Worm (Caenorhabditis elegans): Measurements from ENCODE around the gene K09C4.4.

K09C4.4 gene

ce11 chrX:3310702-3311101, 21.4 kb downstream of the K09C4.4 start:
- TF ChIP-seq nhr-43 (tag; optimal IDR thresholded peaks at IDR 0.05; ENCODE audit: poor library complexity, severe bottlenecking), result no peak
- TF ChIP-seq aly-2 (tag; optimal IDR thresholded peaks at IDR 0.05), result no peak
- TF ChIP-seq hmg-11 (tag; optimal IDR thresholded peaks at IDR 0.05), result no peak
- TF ChIP-seq fos-1 (tag; optimal IDR thresholded peaks at IDR 0.05), result no peak
- TF ChIP-seq lsy-12 (tag; optimal IDR thresholded peaks at IDR 0.05), result no peak
- no peak for TF ChIP-seq elt-1 (tag; optimal IDR thresholded peaks at IDR 0.05)
- no peak for TF ChIP-seq eor-1 (tag; optimal IDR thresholded peaks at IDR 0.05)
- TF ChIP-seq lin-15B (tag; optimal IDR thresholded peaks at IDR 0.05), result no peak
- no peak for TF ChIP-seq nhr-76 (tag; optimal IDR thresholded peaks at IDR 0.05)
- TF ChIP-seq ceh-82 (tag; optimal IDR thresholded peaks at IDR 0.05), result no peak
- no peak for TF ChIP-seq ZK546.5 (tag; optimal IDR thresholded peaks at IDR 0.05)
- TF ChIP-seq R02D3.7 (tag; optimal IDR thresholded peaks at IDR 0.05), result no peak

DNA sequence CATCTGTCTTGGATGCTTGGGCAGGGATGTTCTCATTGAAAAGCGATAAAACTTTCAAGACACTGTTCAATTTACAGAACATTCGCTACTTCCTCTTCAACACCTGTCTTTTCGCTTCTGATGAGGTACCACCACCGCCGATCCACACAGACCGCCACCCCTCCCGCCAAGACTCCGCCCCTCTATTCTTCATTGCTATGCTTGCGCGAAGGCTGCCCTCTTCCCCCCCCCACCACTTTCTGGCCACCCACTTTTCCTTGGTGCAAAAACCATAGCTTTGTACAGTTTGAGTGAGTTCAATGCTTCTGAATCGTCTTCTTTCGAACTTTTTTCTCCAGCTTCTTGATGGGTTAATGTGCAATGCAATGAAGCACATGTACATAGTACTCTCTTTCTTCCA, 24.7 kb downstream of the K09C4.4 start:
- TF ChIP-seq nhr-28 (tag; optimal IDR thresholded peaks at IDR 0.05) (no peak), pqm-1 (tag; optimal IDR thresholded peaks at IDR 0.05) (no peak), egl-27 (tag; optimal IDR thresholded peaks at IDR 0.05) (no peak), skn-1 (tag; optimal IDR thresholded peaks at IDR 0.05) (no peak), nhr-43 (tag; optimal IDR thresholded peaks at IDR 0.05; ENCODE audit: poor library complexity, severe bottlenecking) (no peak), nhr-67 (tag; optimal IDR thresholded peaks at IDR 0.05) (no peak)

DNA sequence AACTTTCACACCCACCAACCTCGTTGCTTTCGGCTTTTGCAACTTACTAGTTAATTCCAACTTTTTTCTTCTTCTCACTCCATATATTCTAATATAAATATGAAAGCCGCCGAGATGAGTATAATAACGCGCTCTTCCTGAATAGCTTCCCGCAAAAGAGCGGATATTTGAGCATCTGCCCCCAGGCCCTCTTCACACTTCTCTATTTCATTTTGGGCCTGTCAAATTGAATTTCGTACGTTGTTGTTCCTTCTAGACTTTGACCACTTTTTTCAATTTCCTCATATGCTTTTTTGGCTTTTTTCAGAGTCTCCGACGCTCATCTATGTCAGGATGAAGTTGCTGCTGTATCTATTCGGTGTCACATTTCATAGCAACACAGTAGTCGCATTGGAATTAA, 25.7 kb downstream of the K09C4.4 start, which contains the start of gene ddr-2:
Gene ddr-2 (plus strand): TSS at position 301 of the 400 bp plus-strand sequence.
- TF ChIP-seq daf-12 (tag; optimal IDR thresholded peaks at IDR 0.05) (no peak), aly-2 (tag; optimal IDR thresholded peaks at IDR 0.05) (no peak), egl-27 (tag; optimal IDR thresholded peaks at IDR 0.05) (no peak), elt-1 (tag; optimal IDR thresholded peaks at IDR 0.05) (no peak), ceh-28 (tag; optimal IDR thresholded peaks at IDR 0.05) (no peak), nhr-25 (tag; optimal IDR thresholded peaks at IDR 0.05) (no peak), mdl-1 (tag; optimal IDR thresholded peaks at IDR 0.05) (no peak), mml-1 (tag; optimal IDR thresholded peaks at IDR 0.05) (no peak), nhr-12 (tag; optimal IDR thresholded peaks at IDR 0.05) (no peak)

DNA sequence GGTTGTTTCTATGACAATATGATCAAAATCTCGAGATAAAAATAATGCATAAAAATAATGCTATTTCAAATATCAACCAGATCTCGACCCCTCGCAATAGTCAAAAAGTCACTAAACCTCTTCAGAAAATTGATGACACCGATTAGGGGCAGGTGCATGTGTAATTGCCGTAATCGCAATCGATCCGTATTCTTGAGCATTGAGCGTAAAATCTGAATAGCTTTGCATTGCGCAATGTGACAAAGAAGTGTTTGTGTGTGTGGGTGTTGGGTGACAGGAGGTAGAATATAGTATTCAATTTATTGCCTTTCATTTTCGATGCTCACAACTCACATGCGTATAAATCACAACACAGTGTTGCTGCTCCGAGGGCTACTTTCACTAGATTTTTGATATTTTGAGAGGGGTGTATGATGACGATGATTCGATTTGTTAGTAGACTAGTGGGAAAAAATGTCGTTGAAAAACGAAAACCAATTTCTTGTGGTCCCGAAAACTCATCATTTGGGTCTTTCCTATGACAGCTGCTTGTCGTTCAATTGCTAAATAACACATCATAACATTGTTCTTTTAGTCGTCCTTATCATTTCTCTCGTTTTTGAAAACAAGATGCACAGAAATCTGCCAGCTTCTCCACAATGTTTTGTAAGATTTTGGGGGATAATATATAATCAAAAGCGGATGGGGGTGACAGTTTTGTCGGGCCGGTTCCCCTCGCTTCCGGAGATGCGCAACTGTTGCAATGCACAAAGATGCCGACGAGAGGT, 26.8 kb downstream of the K09C4.4 start:
- TF ChIP-seq egl-5 (tag; optimal IDR thresholded peaks at IDR 0.05), result peak; percentile 53
- no peak for TF ChIP-seq pha-4 (tag; optimal IDR thresholded peaks at IDR 0.05)
- TF ChIP-seq ama-1 (optimal IDR thresholded peaks at IDR 0.05), result no peak

DNA sequence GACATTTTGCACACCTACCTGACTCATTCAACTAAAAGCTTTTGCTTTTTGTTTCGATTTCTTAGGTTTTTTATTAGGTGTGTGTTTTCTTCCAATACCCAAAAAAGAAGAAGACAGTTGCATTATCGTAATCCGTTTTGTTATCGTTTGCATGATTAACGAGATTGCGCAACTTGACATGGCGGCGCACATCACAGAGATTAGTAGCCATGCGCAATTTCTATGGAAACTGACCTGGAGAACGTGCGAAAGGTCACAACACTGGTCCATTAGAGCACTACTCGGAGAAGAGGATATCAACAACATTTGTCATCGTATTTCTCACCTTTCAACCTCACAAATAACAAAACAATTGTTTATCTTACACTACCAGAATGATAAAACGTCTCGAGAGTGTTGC, 27.5 kb downstream of the K09C4.4 start:
- TF ChIP-seq fos-1 (tag; optimal IDR thresholded peaks at IDR 0.05), result no peak

- TF ChIP-seq hmg-11 (tag; optimal IDR thresholded peaks at IDR 0.05) (no peak), nhr-237 (tag; optimal IDR thresholded peaks at IDR 0.05) (no peak), lsy-12 (tag; optimal IDR thresholded peaks at IDR 0.05) (no peak), nhr-25 (tag; optimal IDR thresholded peaks at IDR 0.05) (no peak), pha-4 (tag; optimal IDR thresholded peaks at IDR 0.05) (no peak)
These were observed 36.9 kb downstream of the K09C4.4 start, which contains the start of gene F11D5.6 for ce11 chrX:3326175-3326574. TSS of gene F11D5.6 (minus strand) at chrX:3326275.

DNA sequence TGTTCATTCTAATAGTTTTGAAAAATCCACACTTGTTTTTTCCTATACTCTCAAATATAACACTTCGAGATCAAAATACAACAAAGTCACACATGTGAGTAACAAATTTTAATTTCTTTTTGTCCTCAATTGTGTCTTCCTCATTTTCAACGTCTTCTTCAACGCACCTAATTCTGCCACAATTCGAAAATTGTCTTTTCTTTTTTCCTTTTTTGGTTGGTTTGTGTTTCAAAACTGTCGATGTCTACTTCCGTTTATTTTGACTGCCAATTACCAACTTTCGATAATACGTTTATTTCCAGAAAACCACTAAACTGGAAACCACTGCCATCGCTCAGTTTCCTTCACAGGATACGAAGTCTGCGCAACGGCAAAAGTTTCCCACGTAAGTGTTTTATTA, 43.5 kb downstream of the K09C4.4 start, which contains the start of gene F11D5.1:
Gene F11D5.1 (plus strand): TSS at position 301 of the 400 bp plus-strand sequence.
- TF ChIP-seq unc-39 (tag; optimal IDR thresholded peaks at IDR 0.05) (no peak), eor-1 (tag; optimal IDR thresholded peaks at IDR 0.05) (no peak), nhr-12 (tag; optimal IDR thresholded peaks at IDR 0.05) (no peak), nhr-25 (tag; optimal IDR thresholded peaks at IDR 0.05) (no peak), sea-2 (GFP tag; optimal IDR thresholded peaks at IDR 0.05) (no peak), ama-1 (optimal IDR thresholded peaks at IDR 0.05) (no peak), nhr-237 (tag; optimal IDR thresholded peaks at IDR 0.05) (no peak), zag-1 (tag; optimal IDR thresholded peaks at IDR 0.05) (no peak)

All from whole organism, L3 larva.